Fruit fly (Drosophila melanogaster): ENCODE measurements around the gene Coq3.

Coq3 gene

DNA sequence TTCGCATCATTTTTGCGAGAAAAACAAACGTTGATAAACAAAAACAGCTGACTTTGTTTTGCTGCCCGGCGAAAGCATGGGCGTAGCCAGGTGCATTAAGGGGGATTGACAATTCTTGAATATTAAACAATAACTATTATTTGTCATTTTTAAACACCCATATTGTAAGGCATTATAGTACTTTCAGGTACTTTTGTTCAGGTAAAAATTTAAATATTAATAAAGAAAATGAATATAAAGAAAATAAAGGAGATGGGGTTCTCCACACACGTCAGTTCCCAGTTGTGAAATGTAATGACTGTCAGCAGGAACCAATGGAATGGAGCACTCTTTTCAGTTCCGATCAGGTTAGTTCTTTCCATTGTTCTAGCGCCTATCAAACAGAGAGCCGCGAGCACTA lies at the start of gene Coq3, which contains the start of gene Pld3 (continued):
- TF ChIP-seq Pdp1 (GFP tag; optimal IDR thresholded peaks at IDR 0.05) (peak; percentile 55 to 66), CG6791 (GFP tag; IDR thresholded peaks at IDR 0.05; ENCODE audit: partially characterized antibody) (no peak), Elba2 (GFP tag; optimal IDR thresholded peaks at IDR 0.05) (no peak), chn (GFP tag; optimal IDR thresholded peaks at IDR 0.05) (peak; percentile 73), CG4282 (GFP tag; optimal IDR thresholded peaks at IDR 0.05) (no peak), CG4404 (GFP tag; IDR thresholded peaks at IDR 0.05) (peak; percentile 65), dpn (GFP tag; optimal IDR thresholded peaks at IDR 0.05) (peak; percentile 73 to 83), lilli (GFP tag; optimal IDR thresholded peaks at IDR 0.05) (peak; percentile 92), Hsf (GFP tag; optimal IDR thresholded peaks at IDR 0.05) (peak; percentile 85), chm (GFP tag; IDR thresholded peaks at IDR 0.05) (peak; percentile 72), toy (GFP tag; IDR thresholded peaks at IDR 0.05) (no peak), CG15479 (GFP tag; optimal IDR thresholded peaks at IDR 0.05) (peak; percentile 15), lov (optimal IDR thresholded peaks at IDR 0.05) (no peak), lov (GFP tag; IDR thresholded peaks at IDR 0.05) (peak; percentile 80; the same call in 1 of the 3 replicates), CG15696 (tag; optimal IDR thresholded peaks at IDR 0.05) (peak; percentile 77), bcd (GFP tag; optimal IDR thresholded peaks at IDR 0.05) (peak; percentile 80), CG4730 (GFP tag; IDR thresholded peaks at IDR 0.05) (peak; percentile 55; the same call in 1 of the 2 replicates), tll (GFP tag; optimal IDR thresholded peaks at IDR 0.05) (no peak), chinmo (GFP tag; IDR thresholded peaks at IDR 0.05; ENCODE audit: partially characterized antibody) (no peak), D19B (GFP tag; optimal IDR thresholded peaks at IDR 0.05) (peak; percentile 68), sr (GFP tag; IDR thresholded peaks at IDR 0.05) (0 out of 3 replicates have a peak, but pooled peaks have one; percentile 36), Rx (GFP tag; IDR thresholded peaks at IDR 0.05) (no peak; the same call in none of the 2 replicates), CG6689 (GFP tag; IDR thresholded peaks at IDR 0.05) (peak; percentile 82), CG31441 (GFP tag; IDR thresholded peaks at IDR 0.05) (peak; percentile 92), exex (tag; optimal IDR thresholded peaks at IDR 0.05) (peak; percentile 58), CG16813 (GFP tag; IDR thresholded peaks at IDR 0.05; ENCODE audit: partially characterized antibody) (no peak), ranshi (GFP tag; IDR thresholded peaks at IDR 0.05) (peak; percentile 79), Adf1 (GFP tag; IDR thresholded peaks at IDR 0.05) (peak; percentile 56), gro (GFP tag; optimal IDR thresholded peaks at IDR 0.05) (peak; percentile 75), Kr (GFP tag; optimal IDR thresholded peaks at IDR 0.05) (no peak), cg (GFP tag; optimal IDR thresholded peaks at IDR 0.05) (no peak), TFAM (GFP tag; optimal IDR thresholded peaks at IDR 0.05) (no peak), kay (GFP tag; optimal IDR thresholded peaks at IDR 0.05) (peak; percentile 66), CG12769 (tag; optimal IDR thresholded peaks at IDR 0.05) (peak; percentile 79), pum (GFP tag; optimal IDR thresholded peaks at IDR 0.05) (peak; percentile 54), CG31388 (GFP tag; optimal IDR thresholded peaks at IDR 0.05) (peak; percentile 47), cas (GFP tag; IDR thresholded peaks at IDR 0.05) (no peak), CG6683 (GFP tag; optimal IDR thresholded peaks at IDR 0.05) (peak; percentile 66), da (GFP tag; optimal IDR thresholded peaks at IDR 0.05) (peak; percentile 8), sug (tag; optimal IDR thresholded peaks at IDR 0.05) (peak; percentile 80), twi (tag; optimal IDR thresholded peaks at IDR 0.05) (peak; percentile 57), Opbp (GFP tag; IDR thresholded peaks at IDR 0.05; ENCODE audit: partially characterized antibody) (no peak), CG11398 (GFP tag; optimal IDR thresholded peaks at IDR 0.05) (no peak), CrebB (tag; optimal IDR thresholded peaks at IDR 0.05) (peak; percentile 60), Sry-β (GFP tag; optimal IDR thresholded peaks at IDR 0.05) (no peak), MTF-1 (GFP tag; optimal IDR thresholded peaks at IDR 0.05; ENCODE audit: borderline replicate concordance) (peak; percentile 32), CG12744 (GFP tag; optimal IDR thresholded peaks at IDR 0.05) (peak; percentile 63), Lhr (GFP tag; optimal IDR thresholded peaks at IDR 0.05) (peak; percentile 36), Dip2 (GFP tag; IDR thresholded peaks at IDR 0.05) (no peak), CG10147 (GFP tag; optimal IDR thresholded peaks at IDR 0.05) (peak; percentile 76), Vsx1 (GFP tag; optimal IDR thresholded peaks at IDR 0.05) (no peak)

All from whole organism, embryonic.